Worm (Caenorhabditis elegans) whole organism, L4/young adult: ENCODE results near the gene C27C12.1.

Source experiments
- W03F9.2 ChIP-seq: fragments of 150-350 bp; optimal IDR thresholded peaks from 2 replicates; lab custom pipeline; 2014; ENCODE audit warnings: missing biosample characterization, missing genetic modification characterization
- dao-5 ChIP-seq: sonication (generic microtip); optimal IDR thresholded peaks from 2 replicates; lab custom pipeline; 2016; ENCODE audit warnings: missing genotype, missing genetic modification characterization, moderate library complexity, missing compliant biosample characterization
- him-1 ChIP-seq: sonication (generic microtip); optimal IDR thresholded peaks from 2 replicates; lab custom pipeline; 2016; ENCODE audit warnings: missing genotype, missing genetic modification reagents, missing genetic modification characterization, missing compliant biosample characterization

DNA sequence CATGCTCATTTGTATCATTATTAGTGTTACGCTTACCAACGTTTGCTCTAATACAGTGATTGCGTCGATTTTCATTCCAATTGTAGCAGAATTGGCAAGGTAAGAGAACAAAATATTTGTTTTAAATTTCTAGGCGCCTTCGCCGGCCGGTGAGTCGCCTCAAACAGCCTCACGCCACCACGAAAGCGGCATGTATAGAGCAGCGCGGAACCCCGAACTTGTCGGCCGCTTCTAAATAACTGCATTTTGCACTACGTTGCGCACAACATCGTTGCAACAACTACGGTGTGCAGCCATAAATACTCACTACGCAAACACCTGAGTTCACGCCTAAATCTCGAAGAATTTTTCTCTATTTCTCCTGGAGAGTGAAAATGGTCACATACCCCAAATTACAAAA is 43.6 kb upstream of the C27C12.1 start:
- TF ChIP-seq dao-5 (tag; lab: Kevin White, UChicago) (no peak), him-1 (no peak), W03F9.2 (no peak)
